Worm (Caenorhabditis elegans) whole organism, L1 larva: ENCODE results near the gene end-1.

Source experiments
- Y116A8C.19 ChIP-seq: sonication (generic microtip); optimal IDR thresholded peaks from 2 replicates; lab custom pipeline; 2016; ENCODE audit warnings: missing compliant biosample characterization, missing genetic modification characterization, borderline replicate concordance
- alr-1 ChIP-seq: fragments of 200-800 bp; sonication (Bioruptor generic); optimal IDR thresholded peaks from 2 replicates; lab custom pipeline; 2018; ENCODE audit warnings: borderline replicate concordance, mild to moderate bottlenecking, missing genetic modification characterization, missing compliant biosample characterization
- aly-2 ChIP-seq: fragments of 150-350 bp; optimal IDR thresholded peaks from 2 replicates; lab custom pipeline; 2014; ENCODE audit warnings: missing biosample characterization, missing genetic modification characterization
- blmp-1 ChIP-seq: fragments of 150-350 bp; optimal IDR thresholded peaks from 2 replicates; lab custom pipeline; 2014; ENCODE audit warnings: missing biosample characterization, missing genetic modification characterization
- ceh-63 ChIP-seq: fragments of 200-800 bp; sonication (Bioruptor generic); optimal IDR thresholded peaks from 2 replicates; lab custom pipeline; 2018; ENCODE audit warnings: mild to moderate bottlenecking, missing genetic modification characterization, missing compliant biosample characterization
- ceh-82 ChIP-seq, 3 experiments: fragments of 150-350 bp in 1 of 3; sonication (generic microtip) in 2 of 3; optimal IDR thresholded peaks; 2 replicates each; lab custom pipeline; 2014 to 2017; ENCODE audit warnings: missing biosample characterization in 3 of 3, missing genetic modification characterization in 3 of 3
- ceh-90 ChIP-seq: sonication (generic microtip); optimal IDR thresholded peaks from 2 replicates; lab custom pipeline; 2016; ENCODE audit warnings: missing genetic modification characterization, missing compliant biosample characterization
- ces-1 ChIP-seq: fragments of 150-350 bp; optimal IDR thresholded peaks from 2 replicates; lab custom pipeline; 2014; ENCODE audit warnings: missing biosample characterization, missing genetic modification reagents, missing genetic modification characterization
- dsc-1 ChIP-seq: sonication (generic microtip); optimal IDR thresholded peaks from 2 replicates; lab custom pipeline; 2016; ENCODE audit warnings: mild to moderate bottlenecking, missing genetic modification characterization, missing compliant biosample characterization
- elt-2 ChIP-seq: sonication (generic microtip); optimal IDR thresholded peaks from 2 replicates; lab custom pipeline; 2016; ENCODE audit warnings: missing genetic modification characterization, mild to moderate bottlenecking, inconsistent platforms, missing compliant biosample characterization, missing genetic modification reagents
- elt-3 ChIP-seq, 6 experiments: fragments of 150-350 bp in 1 of 6; sonication (generic microtip); optimal IDR thresholded peaks; 2 replicates each; lab custom pipeline; 2017 to 2018; ENCODE audit warnings: missing biosample characterization in 6 of 6, missing genetic modification characterization in 6 of 6, inconsistent platforms in 1 of 6
- ets-5 ChIP-seq: fragments of 200-800 bp; sonication (Bioruptor generic); IDR thresholded peaks from 2 replicates; pipeline ENCODE4 v1.3.6; 2022; ENCODE audit warnings: missing genetic modification characterization, missing compliant biosample characterization
- fkh-4 ChIP-seq: sonication (generic microtip); optimal IDR thresholded peaks from 2 replicates; lab custom pipeline; 2016; ENCODE audit warnings: missing compliant biosample characterization, missing genetic modification characterization, borderline replicate concordance
- grh-1 ChIP-seq: fragments of 200-800 bp; sonication (Bioruptor generic); IDR thresholded peaks from 2 replicates; pipeline ENCODE4 v1.3.6; 2022; ENCODE audit warnings: missing genetic modification reagents, missing genetic modification characterization, missing compliant biosample characterization
- hlh-17 ChIP-seq: fragments of 200-800 bp; sonication (Bioruptor generic); optimal IDR thresholded peaks from 2 replicates; lab custom pipeline; 2018; ENCODE audit warnings: missing genetic modification characterization, mild to moderate bottlenecking, missing compliant biosample characterization, moderate library complexity, borderline replicate concordance
- irx-1 ChIP-seq: sonication (generic microtip); optimal IDR thresholded peaks from 2 replicates; lab custom pipeline; 2016; ENCODE audit warnings: missing genetic modification characterization, missing compliant biosample characterization
- isw-1 ChIP-seq: fragments of 200-800 bp; sonication (Bioruptor generic); IDR thresholded peaks from 2 replicates; pipeline ENCODE4 v1.3.6; 2022; ENCODE audit warnings: missing genetic modification characterization, missing compliant biosample characterization
- lin-13 ChIP-seq: fragments of 150-350 bp; optimal IDR thresholded peaks from 2 replicates; lab custom pipeline; 2014; ENCODE audit warnings: missing biosample characterization, missing genetic modification reagents, missing genetic modification characterization
- lin-14 ChIP-seq: fragments of 200-800 bp; sonication (Bioruptor generic); optimal IDR thresholded peaks from 2 replicates; lab custom pipeline; 2018; ENCODE audit warnings: mild to moderate bottlenecking, missing genetic modification characterization, moderate library complexity, missing compliant biosample characterization
- lin-15B ChIP-seq: fragments of 150-350 bp; sonication (generic microtip); optimal IDR thresholded peaks from 3 replicates; lab custom pipeline; 2014; ENCODE audit warnings: missing biosample characterization, missing genetic modification characterization
- lin-35 ChIP-seq, 2 experiments: fragments of 150-350 bp; optimal IDR thresholded peaks; 2 replicates each; lab custom pipeline; 2014; ENCODE audit warnings: missing biosample characterization in 2 of 2, missing genetic modification characterization in 2 of 2, missing genetic modification reagents in 2 of 2
- lir-3 ChIP-seq: sonication (generic microtip); optimal IDR thresholded peaks from 2 replicates; lab custom pipeline; 2016; ENCODE audit warnings: mild to moderate bottlenecking, missing genetic modification characterization, moderate library complexity, missing compliant biosample characterization; ENCODE audit not compliant: poor library complexity
- mdl-1 ChIP-seq, 2 experiments: fragments of 150-350 bp; optimal IDR thresholded peaks; 2 replicates each; lab custom pipeline; 2014 to 2017; ENCODE audit warnings: missing biosample characterization in 2 of 2, missing genetic modification characterization in 2 of 2, inconsistent platforms in 1 of 2
- mef-2 ChIP-seq: fragments of 150-350 bp; optimal IDR thresholded peaks from 2 replicates; lab custom pipeline; 2014; ENCODE audit warnings: missing biosample characterization, missing genetic modification characterization
- nhr-11 ChIP-seq: fragments of 150-350 bp; optimal IDR thresholded peaks from 2 replicates; lab custom pipeline; 2014; ENCODE audit warnings: missing biosample characterization, missing genetic modification characterization
- nhr-19 ChIP-seq: fragments of 200-800 bp; sonication (Bioruptor generic); conservative IDR thresholded peaks from 2 replicates; pipeline ENCODE4 v1.3.6; 2022; ENCODE audit warnings: missing genetic modification characterization, missing compliant biosample characterization
- nhr-237 ChIP-seq: fragments of 150-350 bp; optimal IDR thresholded peaks from 2 replicates; lab custom pipeline; 2014; ENCODE audit warnings: missing biosample characterization, missing genetic modification characterization
- nhr-28 ChIP-seq: fragments of 150-350 bp; optimal IDR thresholded peaks from 2 replicates; lab custom pipeline; 2014; ENCODE audit warnings: missing biosample characterization, missing genetic modification characterization
- nhr-47 ChIP-seq: sonication (generic microtip); optimal IDR thresholded peaks from 2 replicates; lab custom pipeline; 2016; ENCODE audit warnings: mild to moderate bottlenecking, missing genetic modification characterization, moderate library complexity, missing compliant biosample characterization
- nhr-71 ChIP-seq: sonication (generic microtip); optimal IDR thresholded peaks from 2 replicates; lab custom pipeline; 2016; ENCODE audit warnings: mild to moderate bottlenecking, missing genetic modification characterization, moderate library complexity, missing compliant biosample characterization
- nhr-76 ChIP-seq: sonication (generic microtip); optimal IDR thresholded peaks from 2 replicates; lab custom pipeline; 2017; ENCODE audit warnings: missing biosample characterization, missing genetic modification characterization
- nhr-77 ChIP-seq: fragments of 150-350 bp; optimal IDR thresholded peaks from 2 replicates; lab custom pipeline; 2014; ENCODE audit warnings: missing biosample characterization, missing genetic modification characterization
- nhr-85 ChIP-seq: sonication (generic microtip); peaks from one replicate; lab custom pipeline; 2016; ENCODE audit warnings: missing genetic modification characterization, inconsistent platforms, missing compliant biosample characterization
- nhr-90 ChIP-seq: sonication (generic microtip); optimal IDR thresholded peaks from 2 replicates; lab custom pipeline; 2016; ENCODE audit warnings: mild to moderate bottlenecking, missing genetic modification characterization, missing compliant biosample characterization; ENCODE audit not compliant: poor library complexity
- pag-3 ChIP-seq: sonication (generic microtip); optimal IDR thresholded peaks from 2 replicates; lab custom pipeline; 2017; ENCODE audit warnings: missing genetic modification characterization, mild to moderate bottlenecking, missing compliant biosample characterization, antibody characterized with exemption, borderline replicate concordance; ENCODE audit not compliant: insufficient read depth
- pax-3 ChIP-seq: fragments of 200-800 bp; sonication (Bioruptor generic); optimal IDR thresholded peaks from 2 replicates; lab custom pipeline; 2018; ENCODE audit warnings: mild to moderate bottlenecking, missing genetic modification characterization, moderate library complexity, missing compliant biosample characterization
- pqm-1 ChIP-seq: sonication (generic microtip); optimal IDR thresholded peaks from 3 replicates; lab custom pipeline; 2017; ENCODE audit warnings: missing biosample characterization, missing genetic modification characterization
- rnt-1 ChIP-seq: sonication (generic microtip); optimal IDR thresholded peaks from 2 replicates; lab custom pipeline; 2016; ENCODE audit warnings: mild to moderate bottlenecking, missing genetic modification characterization, moderate library complexity, missing compliant biosample characterization
- snu-23 ChIP-seq: sonication (generic microtip); optimal IDR thresholded peaks from 2 replicates; lab custom pipeline; 2016; ENCODE audit warnings: missing genetic modification characterization, missing compliant biosample characterization
- sox-4 ChIP-seq: sonication (generic microtip); optimal IDR thresholded peaks from 2 replicates; lab custom pipeline; 2016; ENCODE audit warnings: missing genetic modification characterization, missing compliant biosample characterization
- sup-37 ChIP-seq: fragments of 200-800 bp; sonication (Bioruptor generic); optimal IDR thresholded peaks from 2 replicates; lab custom pipeline; 2018; ENCODE audit warnings: mild to moderate bottlenecking, missing genetic modification characterization, missing compliant biosample characterization
- swsn-7 ChIP-seq: sonication (generic microtip); optimal IDR thresholded peaks from 2 replicates; lab custom pipeline; 2016; ENCODE audit warnings: missing genetic modification characterization, missing compliant biosample characterization
- tbx-2 ChIP-seq: sonication (generic microtip); optimal IDR thresholded peaks from 2 replicates; lab custom pipeline; 2016; ENCODE audit warnings: missing genetic modification characterization, missing compliant biosample characterization
- unc-30 ChIP-seq: sonication (generic microtip); optimal IDR thresholded peaks from 2 replicates; lab custom pipeline; 2017; ENCODE audit warnings: missing biosample characterization, missing genetic modification characterization
- unc-62 ChIP-seq: fragments of 150-350 bp; optimal IDR thresholded peaks from 2 replicates; lab custom pipeline; 2014; ENCODE audit warnings: missing biosample characterization, missing genetic modification reagents, missing genetic modification characterization
- unc-86 ChIP-seq: sonication (generic microtip); optimal IDR thresholded peaks from 2 replicates; lab custom pipeline; 2016; ENCODE audit warnings: missing genetic modification characterization, missing compliant biosample characterization
- unc-98 ChIP-seq: fragments of 200-800 bp; sonication (Bioruptor generic); IDR thresholded peaks from 2 replicates; pipeline ENCODE4 v1.3.6; 2022; ENCODE audit warnings: missing genetic modification characterization, missing compliant biosample characterization
- zip-4 ChIP-seq: fragments of 200-800 bp; sonication (Bioruptor generic); optimal IDR thresholded peaks from 2 replicates; lab custom pipeline; 2018; ENCODE audit warnings: mild to moderate bottlenecking, missing genetic modification characterization, moderate library complexity, missing compliant biosample characterization
- ztf-4 ChIP-seq: fragments of 150-350 bp; optimal IDR thresholded peaks from 2 replicates; lab custom pipeline; 2014; ENCODE audit warnings: missing biosample characterization, missing genetic modification characterization

end-1 gene

ce11 chrV:14027384-14027783, 42.5 kb downstream of the end-1 start, which contains the start of gene T08G5.3:
TSS of gene T08G5.3 (minus strand) at chrV:14027484.
- TF ChIP-seq ztf-4: no peak
- TF ChIP-seq unc-98 (GFP tag; lab: Robert Waterston, UW): no peak
- no peak for TF ChIP-seq unc-86
- TF ChIP-seq blmp-1 (tag; lab: Kevin White, UChicago): no peak
- no peak for TF ChIP-seq nhr-47 (tag; lab: Kevin White, UChicago)
- no peak for TF ChIP-seq ceh-90 (tag; lab: Kevin White, UChicago)
- TF ChIP-seq pag-3 (tag; lab: Kevin White, UChicago): no peak
- no peak for TF ChIP-seq ceh-82 (tag; optimal IDR thresholded peaks at IDR 0.05; lab: Kevin White, UChicago)
- no peak for TF ChIP-seq dsc-1
- TF ChIP-seq irx-1 (tag; lab: Kevin White, UChicago): no peak
- no peak for TF ChIP-seq lin-13 (GFP tag; lab: Kevin White, UChicago)
- no peak for TF ChIP-seq sox-4 (tag; lab: Kevin White, UChicago)
- TF ChIP-seq unc-30 (tag; lab: Kevin White, UChicago): no peak

DNA sequence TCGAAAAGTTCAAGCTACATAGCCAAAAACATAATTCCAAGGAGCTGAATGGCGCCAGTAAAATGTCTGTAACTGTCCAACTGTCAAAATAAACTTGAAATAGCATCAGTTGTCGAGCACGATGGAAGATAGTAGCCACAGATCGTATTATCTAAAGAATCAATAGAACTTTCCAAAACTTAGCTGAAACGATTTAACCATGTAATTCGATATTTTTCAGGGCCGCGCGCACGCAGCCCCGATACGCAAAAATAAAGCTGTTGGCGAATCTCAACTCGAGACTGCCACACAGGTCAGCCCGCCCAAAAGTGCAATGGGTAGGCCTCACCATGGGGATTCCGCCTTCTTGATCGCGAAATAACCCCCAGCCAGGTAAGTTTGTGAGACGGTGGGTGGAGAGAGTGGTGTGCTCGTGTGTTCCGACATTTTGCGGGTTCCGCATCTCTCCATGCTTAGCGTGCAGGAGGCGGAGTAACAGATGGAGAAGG, 43.4 kb downstream of the end-1 start:
- TF ChIP-seq nhr-90: peak; percentile 87
- TF ChIP-seq lin-15B (tag; lab: Kevin White, UChicago): no peak
- TF ChIP-seq nhr-71 (tag; lab: Kevin White, UChicago): peak; percentile 84
- TF ChIP-seq ztf-4: no peak
- peak; percentile 79 for TF ChIP-seq nhr-19 (GFP tag; lab: Robert Waterston, UW)
- TF ChIP-seq unc-86: no peak
- no peak for TF ChIP-seq ceh-63 (GFP tag; lab: Kevin White, UChicago)
- TF ChIP-seq lin-35 (GFP tag; optimal IDR thresholded peaks at IDR 0.05; lab: Kevin White, UChicago): peak in 1 of 2 experiments; percentile 36
- no peak for TF ChIP-seq pqm-1
- peak; percentile 86 for TF ChIP-seq nhr-85 (tag; lab: Kevin White, UChicago)
- TF ChIP-seq pax-3: peak; percentile 52
- peak; percentile 9 for TF ChIP-seq tbx-2 (tag; lab: Kevin White, UChicago)
- no peak for TF ChIP-seq elt-3 (tag; optimal IDR thresholded peaks at IDR 0.05; lab: Kevin White, UChicago)
- TF ChIP-seq mef-2: no peak
- no peak for TF ChIP-seq unc-62
- peak; percentile 72 for TF ChIP-seq grh-1 (GFP tag; lab: Robert Waterston, UW)
- no peak for TF ChIP-seq nhr-11
- no peak for TF ChIP-seq nhr-76 (tag; lab: Kevin White, UChicago)
- peak; percentile 33 for TF ChIP-seq zip-4
- peak; percentile 84 for TF ChIP-seq elt-2
- TF ChIP-seq dsc-1: no peak
- peak; percentile 81 for TF ChIP-seq rnt-1 (tag; lab: Kevin White, UChicago)
- TF ChIP-seq unc-98 (GFP tag; lab: Robert Waterston, UW): no peak
- TF ChIP-seq aly-2: peak; percentile 18
- no peak for TF ChIP-seq fkh-4 (tag; lab: Kevin White, UChicago)
- 0 out of 2 replicates have a peak, but pooled peaks have one; percentile 44 for TF ChIP-seq ets-5 (GFP tag; lab: Robert Waterston, UW)
- no peak for TF ChIP-seq nhr-237 (tag; lab: Kevin White, UChicago)
- no peak for TF ChIP-seq alr-1 (tag; lab: Kevin White, UChicago)
- no peak for TF ChIP-seq blmp-1 (tag; lab: Kevin White, UChicago)
- TF ChIP-seq lin-14: no peak
- no peak for TF ChIP-seq nhr-28 (tag; lab: Kevin White, UChicago)
- TF ChIP-seq ceh-90 (tag; lab: Kevin White, UChicago): no peak
- no peak for TF ChIP-seq lir-3 (tag; lab: Kevin White, UChicago)
- peak; percentile 9 for TF ChIP-seq sup-37 (GFP tag; lab: Kevin White, UChicago)
- peak; percentile 59 for TF ChIP-seq swsn-7 (tag; lab: Kevin White, UChicago)
- TF ChIP-seq ces-1 (GFP tag; lab: Kevin White, UChicago): no peak
- no peak for TF ChIP-seq hlh-17
- TF ChIP-seq mdl-1 (tag; optimal IDR thresholded peaks at IDR 0.05; lab: Kevin White, UChicago): no peak
- peak; percentile 59 for TF ChIP-seq snu-23
- TF ChIP-seq isw-1 (GFP tag; lab: Robert Waterston, UW): peak; percentile 22; the same call in 1 of the 2 replicates
- no peak for TF ChIP-seq nhr-77 (tag; lab: Kevin White, UChicago)
- no peak for TF ChIP-seq Y116A8C.19 (tag; lab: Kevin White, UChicago)
